Fruit fly (Drosophila melanogaster) whole organism, embryonic: ENCODE measurements around the gene CG2104.

Experiments used
- Ada2b ChIP-seq: fragments of 200-800 bp; sonication (Bioruptor generic); IDR thresholded peaks from 2 replicates; pipeline ENCODE4 v1.3.6; 2022; ENCODE audit warnings: missing biosample characterization, missing genetic modification characterization
- Blimp-1 ChIP-seq: fragments of 200-800 bp; sonication (Bioruptor generic); optimal IDR thresholded peaks from 3 replicates; lab custom pipeline; 2018; ENCODE audit warnings: missing biosample characterization, missing genetic modification characterization, mild to moderate bottlenecking, moderate library complexity, missing genetic modification reagents
- CG10274 ChIP-seq: fragments of 200-800 bp; sonication (Bioruptor generic); optimal IDR thresholded peaks from 3 replicates; lab custom pipeline; 2017; ENCODE audit warnings: missing biosample characterization, mild to moderate bottlenecking, missing genetic modification characterization
- CG11247 ChIP-seq: fragments of 200-800 bp; sonication (Bioruptor generic); IDR thresholded peaks from 2 replicates; pipeline ENCODE4 v1.3.6; 2022; ENCODE audit warnings: missing biosample characterization, missing genetic modification characterization
- CG11504 ChIP-seq: fragments of 200-800 bp; sonication (Bioruptor generic); optimal IDR thresholded peaks from 3 replicates; lab custom pipeline; 2019; ENCODE audit warnings: missing biosample characterization, mild to moderate bottlenecking, missing genetic modification characterization, moderate library complexity
- CG11723 ChIP-seq: fragments of 200-800 bp; sonication (Bioruptor generic); optimal IDR thresholded peaks from 2 replicates; lab custom pipeline; 2017; ENCODE audit warnings: missing biosample characterization, mild to moderate bottlenecking, missing genetic modification characterization
- CG14441 ChIP-seq: fragments of 200-800 bp; sonication (Bioruptor generic); IDR thresholded peaks from 2 replicates; pipeline ENCODE4 v1.3.6; 2022; ENCODE audit warnings: missing biosample characterization, missing genetic modification characterization
- CG15514 ChIP-seq: fragments of 200-800 bp; sonication (Bioruptor generic); optimal IDR thresholded peaks from 3 replicates; lab custom pipeline; 2017; ENCODE audit warnings: missing biosample characterization, missing genetic modification characterization, mild to moderate bottlenecking, moderate library complexity, missing genetic modification reagents
- CG18476 ChIP-seq: fragments of 200-800 bp; sonication (Bioruptor generic); optimal IDR thresholded peaks from 2 replicates; lab custom pipeline; 2016; ENCODE audit warnings: missing biosample characterization, mild to moderate bottlenecking, missing genetic modification characterization
- CG2202 ChIP-seq: fragments of 200-800 bp; sonication (Bioruptor generic); optimal IDR thresholded peaks from 2 replicates; lab custom pipeline; 2018; ENCODE audit warnings: missing biosample characterization, mild to moderate bottlenecking, missing genetic modification characterization
- CG3163 ChIP-seq: fragments of 200-800 bp; sonication (Bioruptor generic); optimal IDR thresholded peaks from 3 replicates; lab custom pipeline; 2016; ENCODE audit warnings: missing biosample characterization, missing genetic modification characterization
- CG4328 ChIP-seq: fragments of 200-800 bp; sonication (Bioruptor generic); optimal IDR thresholded peaks from 3 replicates; lab custom pipeline; 2017; ENCODE audit warnings: missing biosample characterization, missing genetic modification reagents, missing genetic modification characterization
- CG4404 ChIP-seq: fragments of 200-800 bp; sonication (Bioruptor generic); IDR thresholded peaks from 2 replicates; pipeline ENCODE4 v1.3.6; 2022; ENCODE audit warnings: missing biosample characterization, missing genetic modification characterization
- CG6175 ChIP-seq: fragments of 200-800 bp; sonication (Bioruptor generic); IDR thresholded peaks from 3 replicates; pipeline ENCODE4 v1.3.6; 2022; ENCODE audit warnings: missing biosample characterization, missing genetic modification characterization
- CG7786 ChIP-seq: fragments of 200-800 bp; sonication (Bioruptor generic); optimal IDR thresholded peaks from 2 replicates; lab custom pipeline; 2016; ENCODE audit warnings: missing biosample characterization, missing genetic modification characterization
- CG8281 ChIP-seq: fragments of 200-800 bp; sonication (Bioruptor generic); optimal IDR thresholded peaks from 2 replicates; lab custom pipeline; 2018; ENCODE audit warnings: missing biosample characterization, mild to moderate bottlenecking, missing genetic modification characterization, moderate library complexity
- CG9609 ChIP-seq: fragments of 200-800 bp; sonication (Bioruptor generic); optimal IDR thresholded peaks from 3 replicates; lab custom pipeline; 2016; ENCODE audit warnings: missing biosample characterization, missing genetic modification characterization
- Dek ChIP-seq: fragments of 200-800 bp; sonication (Bioruptor generic); optimal IDR thresholded peaks from 3 replicates; lab custom pipeline; 2019; ENCODE audit warnings: missing biosample characterization, mild to moderate bottlenecking, missing genetic modification characterization, moderate library complexity
- Dp ChIP-seq: fragments of 200-800 bp; sonication (Bioruptor generic); optimal IDR thresholded peaks from 2 replicates; lab custom pipeline; 2018; ENCODE audit warnings: missing biosample characterization, mild to moderate bottlenecking, missing genetic modification characterization, moderate library complexity
- Dref ChIP-seq: fragments of 200-800 bp; sonication (Bioruptor generic); IDR thresholded peaks from 2 replicates; pipeline ENCODE4 v1.3.6; 2022; ENCODE audit warnings: missing biosample characterization, missing genetic modification characterization
- HLH4C ChIP-seq: fragments of 200-800 bp; sonication (Bioruptor generic); IDR thresholded peaks from 3 replicates; pipeline ENCODE4 v1.3.6; 2022; ENCODE audit warnings: missing biosample characterization, missing genetic modification characterization; ENCODE audit not compliant: partially characterized antibody
- Hey ChIP-seq: fragments of 200-800 bp; sonication (Bioruptor generic); optimal IDR thresholded peaks from 3 replicates; lab custom pipeline; 2018; ENCODE audit warnings: missing biosample characterization, mild to moderate bottlenecking, missing genetic modification characterization
- Hmr ChIP-seq: fragments of 200-800 bp; sonication (Bioruptor generic); optimal IDR thresholded peaks from 3 replicates; lab custom pipeline; 2017; ENCODE audit warnings: mild to moderate bottlenecking, missing biosample characterization, missing genetic modification reagents, missing genetic modification characterization
- Kr ChIP-seq: fragments of 200-800 bp; sonication (Bioruptor generic); optimal IDR thresholded peaks from 2 replicates; lab custom pipeline; 2017; ENCODE audit warnings: missing biosample characterization, mild to moderate bottlenecking, missing genetic modification characterization
- Mes4 ChIP-seq: fragments of 200-800 bp; sonication (Bioruptor generic); optimal IDR thresholded peaks from 2 replicates; lab custom pipeline; 2016; ENCODE audit warnings: missing biosample characterization, missing genetic modification characterization
- Nf-YB ChIP-seq: fragments of 200-800 bp; sonication (Bioruptor generic); optimal IDR thresholded peaks from 3 replicates; lab custom pipeline; 2019; ENCODE audit warnings: missing biosample characterization, mild to moderate bottlenecking, missing genetic modification characterization, moderate library complexity
- Rx ChIP-seq: fragments of 200-800 bp; sonication (Bioruptor generic); IDR thresholded peaks from 2 replicates; pipeline ENCODE4 v1.3.6; 2022; ENCODE audit warnings: missing biosample characterization, missing genetic modification characterization
- Sry-δ ChIP-seq: fragments of 200-800 bp; sonication (Bioruptor generic); optimal IDR thresholded peaks from 2 replicates; lab custom pipeline; 2016; ENCODE audit warnings: missing biosample characterization, missing genetic modification characterization
- YL-1 ChIP-seq: fragments of 200-800 bp; sonication (Bioruptor generic); optimal IDR thresholded peaks from 3 replicates; lab custom pipeline; 2017; ENCODE audit warnings: missing biosample characterization, mild to moderate bottlenecking, missing genetic modification characterization
- ab ChIP-seq: fragments of 200-800 bp; sonication (Bioruptor generic); optimal IDR thresholded peaks from 2 replicates; lab custom pipeline; 2016; ENCODE audit warnings: missing biosample characterization, missing genetic modification characterization
- bab2 ChIP-seq: fragments of 200-800 bp; sonication (Bioruptor generic); optimal IDR thresholded peaks from 2 replicates; lab custom pipeline; 2016; ENCODE audit warnings: missing biosample characterization, missing genetic modification characterization
- bowl ChIP-seq: fragments of 200-800 bp; sonication (Bioruptor generic); IDR thresholded peaks from 2 replicates; pipeline ENCODE4 v1.3.6; 2022; ENCODE audit warnings: missing biosample characterization, missing genetic modification characterization
- bsh ChIP-seq, 2 experiments: fragments of 200-800 bp; sonication (Bioruptor generic); optimal IDR thresholded peaks; 2 replicates each; lab custom pipeline; 2017 to 2018; ENCODE audit warnings: mild to moderate bottlenecking in 2 of 2, missing biosample characterization in 2 of 2, missing genetic modification characterization in 2 of 2, moderate library complexity in 1 of 2
- cg ChIP-seq: fragments of 200-800 bp; sonication (Bioruptor generic); optimal IDR thresholded peaks from 3 replicates; lab custom pipeline; 2019; ENCODE audit warnings: missing biosample characterization, mild to moderate bottlenecking, missing genetic modification characterization, moderate library complexity
- ewg ChIP-seq: fragments of 200-800 bp; sonication (Bioruptor generic); optimal IDR thresholded peaks from 3 replicates; lab custom pipeline; 2017; ENCODE audit warnings: mild to moderate bottlenecking, missing biosample characterization, missing genetic modification reagents, missing genetic modification characterization
- ftz-f1 ChIP-seq: fragments of 200-800 bp; sonication (Bioruptor generic); optimal IDR thresholded peaks from 2 replicates; lab custom pipeline; 2016; ENCODE audit warnings: missing biosample characterization, missing genetic modification characterization
- gem ChIP-seq: fragments of 200-800 bp; sonication (Bioruptor generic); optimal IDR thresholded peaks from 2 replicates; lab custom pipeline; 2019; ENCODE audit warnings: missing biosample characterization, mild to moderate bottlenecking, missing genetic modification characterization, moderate library complexity
- gsb ChIP-seq: fragments of 200-800 bp; sonication (Bioruptor generic); IDR thresholded peaks from 2 replicates; pipeline ENCODE4 v1.3.6; 2022; ENCODE audit warnings: missing biosample characterization, missing genetic modification characterization
- gt ChIP-seq: fragments of 200-800 bp; sonication (Bioruptor generic); IDR thresholded peaks from 2 replicates; pipeline ENCODE4 v1.3.6; 2022; ENCODE audit warnings: missing biosample characterization, missing genetic modification characterization
- jigr1 ChIP-seq: fragments of 200-800 bp; sonication (Bioruptor generic); IDR thresholded peaks from 3 replicates; pipeline ENCODE4 v1.3.6; 2022; ENCODE audit warnings: missing biosample characterization, missing genetic modification characterization
- kah ChIP-seq: fragments of 200-800 bp; sonication (Bioruptor generic); optimal IDR thresholded peaks from 2 replicates; lab custom pipeline; 2018; ENCODE audit warnings: missing biosample characterization, mild to moderate bottlenecking, missing genetic modification characterization
- scrt ChIP-seq: fragments of 200-800 bp; sonication (Bioruptor generic); optimal IDR thresholded peaks from 2 replicates; lab custom pipeline; 2018; ENCODE audit warnings: missing biosample characterization, mild to moderate bottlenecking, missing genetic modification characterization, moderate library complexity
- slp2 ChIP-seq: fragments of 200-800 bp; sonication (Bioruptor generic); optimal IDR thresholded peaks from 2 replicates; lab custom pipeline; 2016; ENCODE audit warnings: missing biosample characterization, missing genetic modification characterization
- tna ChIP-seq: fragments of 200-800 bp; sonication (Bioruptor generic); IDR thresholded peaks from 2 replicates; pipeline ENCODE4 v1.3.6; 2022; ENCODE audit warnings: missing biosample characterization, missing genetic modification characterization; ENCODE audit not compliant: partially characterized antibody
- ttk ChIP-seq: fragments of 200-800 bp; sonication (Bioruptor generic); IDR thresholded peaks from 2 replicates; pipeline ENCODE4 v2.1.2; 2022; ENCODE audit warnings: missing biosample characterization, missing genetic modification characterization
- yki ChIP-seq: fragments of >200 bp; optimal IDR thresholded peaks from 3 replicates; lab custom pipeline; 2018
- zen ChIP-seq: fragments of 200-800 bp; sonication (Bioruptor generic); optimal IDR thresholded peaks from 3 replicates; lab custom pipeline; 2018; ENCODE audit warnings: missing biosample characterization, mild to moderate bottlenecking, missing genetic modification characterization, moderate library complexity
- zfh1 ChIP-seq: fragments of 200-800 bp; sonication (Bioruptor generic); IDR thresholded peaks from 3 replicates; pipeline ENCODE4 v1.3.6; 2022; ENCODE audit warnings: missing biosample characterization, missing genetic modification characterization

Gene CG2104

dm6 chr3R:5693186-5693585, at the start of gene CG2104:
TSS of gene CG2104 (minus strand) at chr3R:5693286.
- TF ChIP-seq ttk: no peak
- TF ChIP-seq CG9609 (GFP tag; lab: Kevin White, UChicago): no peak
- no peak for TF ChIP-seq CG14441 (GFP tag; lab: Robert Waterston, UW)
- TF ChIP-seq CG10274: no peak
- no peak for TF ChIP-seq Rx (GFP tag; lab: Robert Waterston, UW)
- TF ChIP-seq CG4404 (GFP tag; lab: Robert Waterston, UW): no peak
- TF ChIP-seq gsb (GFP tag; lab: Robert Waterston, UW): no peak
- TF ChIP-seq ab: no peak
- no peak for TF ChIP-seq scrt (GFP tag; lab: Kevin White, UChicago)

dm6 chr3R:5742278-5743196, 49.5 kb upstream of the CG2104 start, which contains the start of the genes Sym and Madm:
TSS of gene Sym (minus strand) at chr3R:5742476.
TSS of gene Madm (plus strand) at chr3R:5742510.
- TF ChIP-seq Blimp-1 (GFP tag; lab: Kevin White, UChicago) (no peak), CG14441 (GFP tag; lab: Robert Waterston, UW) (0 out of 2 replicates have a peak, but pooled peaks have one; percentile 20), jigr1 (GFP tag; lab: Robert Waterston, UW) (no peak), kah (no peak), zfh1 (GFP tag; lab: Robert Waterston, UW) (no peak), Dref (peak; percentile 81), CG7786 (GFP tag; lab: Kevin White, UChicago) (peak; percentile 1), CG11504 (tag; lab: Kevin White, UChicago) (no peak), slp2 (GFP tag; lab: Kevin White, UChicago) (no peak), CG18476 (GFP tag; lab: Kevin White, UChicago) (no peak), Sry-δ (GFP tag; lab: Kevin White, UChicago) (peak; percentile 89), gem (tag; lab: Kevin White, UChicago) (no peak), Hey (tag; lab: Kevin White, UChicago) (no peak), Nf-YB (no peak), ewg (GFP tag; lab: Kevin White, UChicago) (peak; percentile 83), cg (peak; percentile 86), Dp (GFP tag; lab: Kevin White, UChicago) (peak; percentile 29), ftz-f1 (no peak), CG2202 (no peak), yki (no peak), gt (no peak), CG11247 (GFP tag; lab: Robert Waterston, UW) (no peak), Hmr (GFP tag; lab: Kevin White, UChicago) (no peak), bowl (GFP tag; lab: Robert Waterston, UW) (no peak), Ada2b (GFP tag; lab: Robert Waterston, UW) (no peak), CG15514 (GFP tag; lab: Kevin White, UChicago) (peak; percentile 80), bsh (GFP tag; optimal IDR thresholded peaks at IDR 0.05; lab: Kevin White, UChicago) (peak in 1 of 2 experiments; percentile 22), zen (tag; lab: Kevin White, UChicago) (peak; percentile 50), CG8281 (tag; lab: Kevin White, UChicago) (no peak), CG4328 (no peak), bab2 (GFP tag; lab: Kevin White, UChicago) (peak; percentile 37), HLH4C (peak; percentile 94), Kr (GFP tag; lab: Kevin White, UChicago) (no peak), YL-1 (GFP tag; lab: Kevin White, UChicago) (peak; percentile 92), CG3163 (no peak), CG6175 (GFP tag; lab: Robert Waterston, UW) (no peak), Dek (tag; lab: Kevin White, UChicago) (peak; percentile 16), CG11723 (GFP tag; lab: Kevin White, UChicago) (no peak), tna (GFP tag; lab: Robert Waterston, UW) (peak; percentile 56; the same call in 1 of the 2 replicates), Mes4 (GFP tag; lab: Kevin White, UChicago) (no peak)
